Worm (Caenorhabditis elegans) whole organism, mixed stage, embryonic: ENCODE measurements around the gene kin-2.

Experiments
- ces-1 ChIP-seq: fragments of 150-350 bp; optimal IDR thresholded peaks from 2 replicates; lab custom pipeline; 2014; ENCODE audit warnings: missing biosample characterization, missing genetic modification reagents, missing genetic modification characterization
- cnd-1 ChIP-seq: fragments of 200-800 bp; sonication (Bioruptor generic); optimal IDR thresholded peaks from 2 replicates; lab custom pipeline; 2018; ENCODE audit warnings: mild to moderate bottlenecking, missing genetic modification characterization, missing compliant biosample characterization
- elt-3 ChIP-seq: fragments of 150-350 bp; optimal IDR thresholded peaks from 2 replicates; lab custom pipeline; 2014; ENCODE audit warnings: missing biosample characterization, missing genetic modification characterization
- flh-1 ChIP-seq: fragments of 200-800 bp; sonication (Bioruptor generic); optimal IDR thresholded peaks from 2 replicates; lab custom pipeline; 2018; ENCODE audit warnings: mild to moderate bottlenecking, missing genetic modification characterization, moderate library complexity, missing compliant biosample characterization
- lin-13 ChIP-seq: fragments of 150-350 bp; optimal IDR thresholded peaks from 2 replicates; lab custom pipeline; 2014; ENCODE audit warnings: missing biosample characterization, missing genetic modification characterization
- lin-32 ChIP-seq: fragments of 200-800 bp; sonication (Bioruptor generic); optimal IDR thresholded peaks from 2 replicates; lab custom pipeline; 2018; ENCODE audit warnings: mild to moderate bottlenecking, missing genetic modification characterization, missing compliant biosample characterization
- lsy-2 ChIP-seq: fragments of 150-350 bp; optimal IDR thresholded peaks from 2 replicates; lab custom pipeline; 2014; ENCODE audit warnings: missing biosample characterization, missing genetic modification characterization
- nhr-12 ChIP-seq: fragments of 150-350 bp; optimal IDR thresholded peaks from 2 replicates; lab custom pipeline; 2014; ENCODE audit warnings: missing biosample characterization, missing genetic modification characterization
- nhr-237 ChIP-seq: fragments of 150-350 bp; optimal IDR thresholded peaks from 2 replicates; lab custom pipeline; 2014; ENCODE audit warnings: missing biosample characterization, missing genetic modification characterization
- nhr-28 ChIP-seq: fragments of 150-350 bp; optimal IDR thresholded peaks from 2 replicates; lab custom pipeline; 2014; ENCODE audit warnings: missing biosample characterization, missing genetic modification characterization
- pha-4 ChIP-seq: fragments of 150-350 bp; optimal IDR thresholded peaks from 2 replicates; lab custom pipeline; 2018; ENCODE audit warnings: missing biosample characterization, missing genetic modification reagents, missing genetic modification characterization
- unc-62 ChIP-seq: fragments of 150-350 bp; optimal IDR thresholded peaks from 2 replicates; lab custom pipeline; 2014; ENCODE audit warnings: missing biosample characterization, missing genetic modification reagents, missing genetic modification characterization
- zip-8 ChIP-seq: fragments of 150-350 bp; optimal IDR thresholded peaks from 2 replicates; lab custom pipeline; 2014; ENCODE audit warnings: missing biosample characterization, missing genetic modification characterization
- ztf-11 ChIP-seq: fragments of 150-350 bp; optimal IDR thresholded peaks from 2 replicates; lab custom pipeline; 2014; ENCODE audit warnings: missing biosample characterization, missing genetic modification characterization

DNA sequence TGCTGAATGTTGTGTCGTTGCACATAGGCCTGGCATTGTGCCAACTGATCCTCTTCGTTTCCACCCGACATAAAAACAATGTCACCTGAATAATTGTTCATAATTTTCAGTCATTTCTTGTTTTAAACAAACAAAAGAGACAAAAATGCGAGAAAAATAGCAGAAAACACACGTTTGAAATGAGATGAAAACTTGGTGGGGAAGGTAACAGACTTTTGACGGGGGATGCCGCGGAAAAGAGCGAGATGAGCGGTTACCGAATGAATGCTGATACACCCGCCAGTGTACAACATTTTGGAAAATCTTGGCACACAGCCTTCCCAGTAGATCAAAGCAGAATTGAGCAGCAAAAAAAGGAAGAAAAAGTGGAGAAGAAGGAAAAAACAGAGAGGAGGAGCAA lies at the start of gene kin-2:
- TF ChIP-seq lsy-2 (tag; lab: Kevin White, UChicago), result no peak
- TF ChIP-seq nhr-28 (tag; lab: Kevin White, UChicago), result no peak
- no peak for TF ChIP-seq lin-13 (tag; lab: Kevin White, UChicago)
- TF ChIP-seq unc-62, result no peak
- TF ChIP-seq cnd-1 (tag; lab: Kevin White, UChicago), result no peak
- TF ChIP-seq zip-8 (tag; lab: Kevin White, UChicago), result no peak
- no peak for TF ChIP-seq pha-4 (tag; lab: Kevin White, UChicago)
- TF ChIP-seq elt-3, result no peak
- no peak for TF ChIP-seq lin-32
- TF ChIP-seq ztf-11 (tag; lab: Kevin White, UChicago), result no peak
- no peak for TF ChIP-seq ces-1
- no peak for TF ChIP-seq nhr-237 (tag; lab: Kevin White, UChicago)
- no peak for TF ChIP-seq flh-1 (GFP tag; lab: Kevin White, UChicago)
- TF ChIP-seq nhr-12 (tag; lab: Kevin White, UChicago), result no peak
